Worm (Caenorhabditis elegans): Measurements from ENCODE around the gene C04E7.5.

DNA sequence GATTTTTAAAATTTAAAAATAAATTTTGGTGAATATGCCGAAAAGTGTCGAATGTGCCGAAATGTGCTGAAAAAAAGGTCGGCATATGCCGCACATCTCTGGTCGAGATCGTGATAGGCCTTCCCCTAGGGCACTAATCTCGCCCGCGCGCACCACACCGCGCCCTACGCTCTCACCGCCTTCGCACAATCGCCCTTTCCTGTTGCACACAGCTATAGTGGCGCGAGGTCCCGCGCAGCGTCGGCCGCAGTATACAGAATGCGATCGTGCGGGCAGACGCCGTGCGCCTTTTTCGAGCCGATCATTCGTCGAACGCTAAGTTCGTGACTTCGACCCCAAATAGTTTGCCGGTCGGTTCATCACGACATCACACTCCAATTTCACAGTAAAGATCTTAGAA is 39.0 kb downstream of the C04E7.5 start:
- TF ChIP-seq ZK546.5 (tag; optimal IDR thresholded peaks at IDR 0.05) (no peak), zag-1 (tag; optimal IDR thresholded peaks at IDR 0.05) (no peak), nhr-11 (tag; optimal IDR thresholded peaks at IDR 0.05) (no peak), skn-1 (tag; optimal IDR thresholded peaks at IDR 0.05) (no peak), lin-13 (GFP tag; optimal IDR thresholded peaks at IDR 0.05) (no peak), ceh-82 (tag; optimal IDR thresholded peaks at IDR 0.05) (no peak), aly-2 (tag; optimal IDR thresholded peaks at IDR 0.05) (no peak), ztf-4 (tag; optimal IDR thresholded peaks at IDR 0.05) (no peak), ama-1 (optimal IDR thresholded peaks at IDR 0.05) (no peak), unc-62 (GFP tag; optimal IDR thresholded peaks at IDR 0.05) (no peak), nhr-237 (tag; optimal IDR thresholded peaks at IDR 0.05) (no peak)
